Fruit fly (Drosophila melanogaster): ENCODE results near the gene CG5665.

dm6 chr3L:20353726-20354332 lies 4.5 kb upstream of the CG5665 start:
- TF ChIP-seq psq (optimal IDR thresholded peaks at IDR 0.05): no peak
- TF ChIP-seq insv (optimal IDR thresholded peaks at IDR 0.05): no peak
- TF ChIP-seq h (optimal IDR thresholded peaks at IDR 0.05): no peak
- no peak for TF ChIP-seq Myc (optimal IDR thresholded peaks at IDR 0.05)
- no peak for TF ChIP-seq Sin3A (optimal IDR thresholded peaks at IDR 0.05)

Data from Kc167 (cell line).